Fruit fly (Drosophila melanogaster): ENCODE data around the gene CG14321.
"Not testable (repeated sequence)": the region's sequence is repeated elsewhere in the genome, so short reads cannot be mapped to it uniquely, and the experiment has no call there.

DNA sequence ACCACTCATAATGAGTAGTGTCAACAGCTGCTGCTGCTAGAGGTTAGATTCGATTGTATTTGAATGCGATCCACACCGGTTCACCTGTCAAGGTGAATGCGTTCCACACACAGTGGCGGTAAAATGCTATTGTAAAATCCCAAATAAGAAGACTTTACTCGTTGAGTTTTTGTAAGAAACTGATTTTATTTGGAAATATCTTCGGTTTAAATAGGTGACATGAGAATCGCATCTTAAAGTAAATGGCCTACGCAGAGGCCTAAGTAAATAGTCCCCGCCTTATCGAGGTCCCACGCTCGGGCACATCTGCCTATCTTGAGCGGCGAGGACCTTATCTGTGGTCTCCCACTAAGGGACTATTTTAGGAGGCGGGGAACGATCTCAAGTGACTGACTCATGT, 29.7 kb downstream of the CG14321 start, which contains the start of gene TyrR:
- TF ChIP-seq Scr (GFP tag; IDR thresholded peaks at IDR 0.05; ENCODE audit: partially characterized antibody); pum (GFP tag; optimal IDR thresholded peaks at IDR 0.05); CG32772 (GFP tag; IDR thresholded peaks at IDR 0.05); CG14014 (GFP tag; IDR thresholded peaks at IDR 0.05); ara (GFP tag; IDR thresholded peaks at IDR 0.05): not testable (repeated sequence)
